Worm (Caenorhabditis elegans) whole organism, early embryonic: ENCODE data around the gene T03F6.4.

ENCODE experiments used
- B0310.2 ChIP-seq: sonication (generic microtip); optimal IDR thresholded peaks from 2 replicates; lab custom pipeline; 2016; ENCODE audit warnings: mild to moderate bottlenecking, missing genetic modification characterization, missing compliant biosample characterization
- F13C5.2 ChIP-seq: sonication (generic microtip); optimal IDR thresholded peaks from 2 replicates; lab custom pipeline; 2017; ENCODE audit warnings: mild to moderate bottlenecking, missing genetic modification characterization, inconsistent platforms, missing compliant biosample characterization
- aly-1 ChIP-seq: sonication (generic microtip); optimal IDR thresholded peaks from 2 replicates; lab custom pipeline; 2016; ENCODE audit warnings: missing genetic modification characterization, missing compliant biosample characterization
- ama-1 ChIP-seq: fragments of 150-350 bp; optimal IDR thresholded peaks from 2 replicates; lab custom pipeline; 2014
- ceh-13 ChIP-seq: fragments of 200-800 bp; sonication (Bioruptor generic); optimal IDR thresholded peaks from 2 replicates; lab custom pipeline; 2018; ENCODE audit warnings: mild to moderate bottlenecking, missing genetic modification characterization, missing compliant biosample characterization
- ceh-36 ChIP-seq: sonication (generic microtip); optimal IDR thresholded peaks from 2 replicates; lab custom pipeline; 2016; ENCODE audit warnings: missing genetic modification characterization, inconsistent platforms, missing compliant biosample characterization
- ets-7 ChIP-seq: sonication (generic microtip); optimal IDR thresholded peaks from 2 replicates; lab custom pipeline; 2016; ENCODE audit warnings: missing genotype, missing genetic modification characterization, missing compliant biosample characterization
- flt-1 ChIP-seq: fragments of 200-800 bp; sonication (Bioruptor generic); IDR thresholded peaks from 2 replicates; pipeline ENCODE4 v1.3.6; 2022; ENCODE audit warnings: missing genetic modification characterization, missing compliant biosample characterization
- hmbx-1 ChIP-seq: sonication (generic microtip); optimal IDR thresholded peaks from 2 replicates; lab custom pipeline; 2016; ENCODE audit warnings: mild to moderate bottlenecking, missing genetic modification characterization, missing compliant biosample characterization
- hmg-4 ChIP-seq: fragments of 200-800 bp; sonication (Bioruptor generic); optimal IDR thresholded peaks from 2 replicates; lab custom pipeline; 2018; ENCODE audit warnings: mild to moderate bottlenecking, missing genetic modification characterization, missing compliant biosample characterization
- hnd-1 ChIP-seq: sonication (generic microtip); optimal IDR thresholded peaks from 2 replicates; lab custom pipeline; 2016; ENCODE audit warnings: missing genetic modification characterization, missing compliant biosample characterization
- pes-1 ChIP-seq: fragments of 200-800 bp; sonication (Bioruptor generic); IDR thresholded peaks from 2 replicates; pipeline ENCODE4 v1.3.6; 2022; ENCODE audit warnings: missing genetic modification reagents, missing genetic modification characterization, missing compliant biosample characterization
- scrt-1 ChIP-seq: fragments of 200-800 bp; sonication (Bioruptor generic); IDR thresholded peaks from 2 replicates; pipeline ENCODE4 v1.3.6; 2022; ENCODE audit warnings: missing genetic modification characterization, missing compliant biosample characterization
- sea-1 ChIP-seq: fragments of 200-800 bp; sonication (Bioruptor generic); conservative IDR thresholded peaks from 2 replicates; pipeline ENCODE4 v1.3.6; 2022; ENCODE audit warnings: missing genetic modification characterization, missing compliant biosample characterization
- tbx-11 ChIP-seq: fragments of 200-800 bp; sonication (Bioruptor generic); IDR thresholded peaks from 2 replicates; pipeline ENCODE4 v1.3.6; 2022; ENCODE audit warnings: missing genetic modification characterization, missing compliant biosample characterization
- tbx-37 ChIP-seq: fragments of 200-800 bp; sonication (Bioruptor generic); conservative IDR thresholded peaks from 2 replicates; pipeline ENCODE4 v1.3.6; 2022; ENCODE audit warnings: missing genetic modification reagents, missing genetic modification characterization, missing compliant biosample characterization
- tra-4 ChIP-seq: sonication (generic microtip); optimal IDR thresholded peaks from 2 replicates; lab custom pipeline; 2017; ENCODE audit warnings: missing genetic modification characterization, missing compliant biosample characterization

The T03F6.4 gene

DNA sequence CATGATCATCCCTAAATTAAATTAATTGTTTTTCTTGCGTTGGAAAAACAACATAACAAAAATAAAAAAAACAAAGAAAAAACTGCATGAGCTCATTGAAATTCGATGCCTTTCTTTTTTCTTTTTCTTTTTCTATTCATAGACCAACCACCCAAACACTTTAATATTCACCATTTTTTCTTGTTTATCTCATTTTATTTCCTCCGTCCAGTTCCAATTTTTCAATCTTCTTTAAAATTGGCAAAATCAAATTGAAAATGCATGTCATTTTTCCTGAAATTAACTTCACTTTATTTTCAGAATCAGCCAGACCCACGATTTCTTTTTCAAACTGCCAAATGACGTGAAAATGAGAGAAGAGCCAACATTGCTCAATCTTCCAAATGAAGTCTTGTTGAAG, at the start of gene T03F6.4:
Gene T03F6.4, plus strand, starts transcription at position 301 of the 400 bp plus-strand sequence.
- TF ChIP-seq hmg-4 (GFP tag; lab: Kevin White, UChicago): no peak
- no peak for TF ChIP-seq B0310.2 (tag; lab: Kevin White, UChicago)
- TF ChIP-seq ama-1 (lab: Kevin White, UChicago): no peak
- TF ChIP-seq tbx-37: no peak
- no peak for TF ChIP-seq sea-1 (GFP tag; lab: Robert Waterston, UW)
- TF ChIP-seq aly-1 (tag; lab: Kevin White, UChicago): no peak

DNA sequence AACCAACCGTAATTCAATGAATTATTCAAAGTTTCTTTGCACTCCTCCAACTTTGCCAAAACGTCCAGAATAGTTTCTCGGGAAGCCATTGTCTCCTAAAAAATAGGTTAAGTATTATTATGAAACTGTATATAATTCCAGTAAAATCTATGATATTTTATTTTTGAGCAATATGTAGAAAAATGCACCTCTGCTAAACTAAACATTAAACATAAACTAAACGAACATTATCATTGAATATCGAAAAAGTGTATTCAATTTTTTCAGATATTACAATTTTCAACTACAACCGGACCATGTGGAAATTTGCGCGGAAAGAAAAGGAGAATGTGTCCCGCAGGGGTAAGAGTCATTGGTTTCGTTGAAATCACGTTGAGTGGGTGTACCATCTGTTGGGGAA, 46.3 kb upstream of the T03F6.4 start, which contains the start of gene F53A2.3:
Gene F53A2.3, minus strand, starts transcription at position 101 of the 400 bp plus-strand sequence.
- TF ChIP-seq ets-7 (tag; lab: Kevin White, UChicago) (no peak), tbx-11 (GFP tag; lab: Robert Waterston, UW) (no peak), ceh-36 (tag; lab: Kevin White, UChicago) (no peak), hmbx-1 (tag; lab: Kevin White, UChicago) (no peak), hmg-4 (GFP tag; lab: Kevin White, UChicago) (no peak), flt-1 (no peak), scrt-1 (GFP tag; lab: Robert Waterston, UW) (no peak), aly-1 (tag; lab: Kevin White, UChicago) (no peak), hnd-1 (no peak), ama-1 (lab: Kevin White, UChicago) (no peak), B0310.2 (tag; lab: Kevin White, UChicago) (no peak), pes-1 (GFP tag; lab: Robert Waterston, UW) (no peak), tra-4 (tag; lab: Kevin White, UChicago) (no peak), sea-1 (GFP tag; lab: Robert Waterston, UW) (no peak), F13C5.2 (no peak), tbx-37 (no peak), ceh-13 (GFP tag; lab: Kevin White, UChicago) (no peak)

DNA sequence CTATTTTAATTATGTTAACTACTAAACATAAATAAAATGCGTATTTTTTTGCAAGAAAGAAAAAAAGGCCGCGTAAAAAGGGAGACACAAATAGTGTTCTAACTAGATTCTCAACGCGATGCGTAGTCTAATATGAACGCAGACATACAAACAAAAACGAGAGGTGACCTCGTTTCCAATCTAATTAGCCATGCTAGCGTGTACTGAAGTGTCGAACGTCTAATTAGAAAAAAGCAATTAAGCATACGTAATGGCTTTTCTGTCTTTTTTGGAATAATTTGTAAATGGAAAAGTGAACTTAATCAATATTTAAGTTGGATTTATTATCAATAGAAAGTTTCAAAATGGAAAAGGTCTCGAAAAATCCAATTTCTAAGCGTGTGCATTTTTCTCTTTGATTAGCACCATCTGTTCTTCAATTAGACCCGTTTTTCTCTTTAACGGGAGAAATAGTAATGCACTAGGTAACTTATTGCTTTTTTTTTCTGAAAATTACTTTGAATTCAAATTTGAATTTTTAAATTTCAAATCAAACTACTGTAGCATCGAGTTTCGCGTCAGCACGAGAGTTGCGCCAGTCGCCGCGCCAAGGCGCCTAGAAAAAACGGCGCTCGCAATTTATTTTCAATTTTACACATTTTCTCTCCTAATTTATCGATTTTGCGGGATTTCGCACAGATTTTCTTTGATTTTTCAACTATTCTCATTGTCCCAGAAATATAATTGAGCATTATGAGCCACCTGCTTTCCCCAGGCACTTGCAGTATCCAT, 45.3 kb upstream of the T03F6.4 start:
- no peak for TF ChIP-seq hnd-1

DNA sequence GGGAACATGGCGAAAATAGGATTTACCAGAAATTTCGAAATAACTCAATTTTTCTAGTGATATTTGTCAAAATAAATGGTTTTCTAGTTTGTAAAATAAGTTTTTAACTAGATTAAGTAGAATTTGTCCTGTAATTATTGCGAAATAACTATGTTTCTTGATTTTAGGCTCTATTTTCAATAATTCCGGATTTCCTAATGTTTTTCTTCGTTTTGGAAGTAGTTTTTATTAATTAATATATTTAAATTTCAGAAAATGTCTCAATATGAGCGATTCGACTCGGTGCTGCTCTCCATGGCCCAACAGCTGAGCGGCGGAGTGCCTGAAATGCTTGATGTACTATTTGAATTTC, 44.7 kb upstream of the T03F6.4 start, which contains the start of gene nud-1:
Gene nud-1, plus strand, starts transcription at position 253 of the 352 bp plus-strand sequence.
- TF ChIP-seq tra-4 (tag; lab: Kevin White, UChicago) (no peak), hnd-1 (no peak), ama-1 (lab: Kevin White, UChicago) (no peak)

DNA sequence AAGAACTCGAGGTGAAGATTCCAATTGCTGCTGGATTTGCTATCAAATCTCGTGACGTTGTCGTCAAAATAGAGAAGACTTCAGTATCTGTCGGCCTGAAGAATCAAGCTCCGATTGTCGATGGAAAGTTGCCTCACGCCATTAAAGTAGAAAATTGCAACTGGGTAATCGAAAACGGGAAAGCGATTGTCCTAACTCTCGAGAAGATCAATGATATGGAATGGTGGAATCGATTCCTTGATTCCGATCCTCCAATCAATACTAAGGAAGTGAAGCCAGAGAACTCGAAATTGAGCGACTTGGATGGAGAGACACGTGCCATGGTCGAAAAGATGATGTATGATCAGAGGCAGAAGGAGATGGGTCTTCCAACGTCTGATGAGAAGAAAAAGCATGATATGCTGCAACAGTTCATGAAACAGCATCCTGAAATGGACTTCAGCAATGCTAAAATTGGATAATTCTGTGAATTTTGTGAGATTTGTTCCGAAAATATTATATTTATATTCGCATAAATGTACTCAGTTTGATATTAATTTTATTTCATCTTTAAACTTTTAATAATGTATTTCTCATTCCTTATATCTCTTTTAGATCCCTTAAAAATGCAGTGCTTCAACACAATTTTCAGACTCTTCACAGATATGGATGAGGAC, 43.7 kb upstream of the T03F6.4 start, which contains the start of gene dro-1:
Gene dro-1, plus strand, starts transcription at position 606 of the 656 bp plus-strand sequence.
- TF ChIP-seq ceh-13 (GFP tag; lab: Kevin White, UChicago) (no peak), ceh-36 (tag; lab: Kevin White, UChicago) (no peak), flt-1 (no peak), hnd-1 (no peak), ama-1 (lab: Kevin White, UChicago) (no peak), sea-1 (GFP tag; lab: Robert Waterston, UW) (no peak), B0310.2 (tag; lab: Kevin White, UChicago) (no peak), tra-4 (tag; lab: Kevin White, UChicago) (no peak), tbx-11 (GFP tag; lab: Robert Waterston, UW) (no peak), F13C5.2 (no peak), scrt-1 (GFP tag; lab: Robert Waterston, UW) (no peak), aly-1 (tag; lab: Kevin White, UChicago) (no peak), hmg-4 (GFP tag; lab: Kevin White, UChicago) (no peak)

DNA sequence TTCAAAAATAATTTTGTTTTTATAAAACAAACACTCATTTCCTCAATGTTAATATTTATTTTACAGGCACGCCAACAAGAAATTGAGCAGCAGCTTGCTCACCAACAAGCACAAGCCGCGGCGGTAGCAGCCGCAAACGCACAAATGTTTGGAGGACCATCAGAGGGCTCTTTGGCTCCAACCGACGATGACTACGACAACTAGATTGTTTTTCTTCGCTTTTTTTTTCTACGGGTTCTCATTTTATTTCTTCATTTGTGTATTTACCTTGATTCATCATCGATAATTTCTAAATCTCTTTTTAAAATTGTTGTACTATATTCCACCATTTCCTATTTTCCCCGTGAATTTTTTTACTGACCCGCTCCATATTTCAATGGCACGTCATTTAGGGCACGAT, 42.8 kb upstream of the T03F6.4 start, which contains the start of gene ife-1:
Gene ife-1, plus strand, starts transcription at position 301 of the 400 bp plus-strand sequence.
- no peak for TF ChIP-seq ets-7 (tag; lab: Kevin White, UChicago)
- TF ChIP-seq ceh-36 (tag; lab: Kevin White, UChicago): no peak
- no peak for TF ChIP-seq aly-1 (tag; lab: Kevin White, UChicago)
- TF ChIP-seq hmbx-1 (tag; lab: Kevin White, UChicago): no peak
- TF ChIP-seq tra-4 (tag; lab: Kevin White, UChicago): no peak
- TF ChIP-seq tbx-11 (GFP tag; lab: Robert Waterston, UW): no peak
- TF ChIP-seq ama-1 (lab: Kevin White, UChicago): no peak
- TF ChIP-seq sea-1 (GFP tag; lab: Robert Waterston, UW): no peak
- TF ChIP-seq hmg-4 (GFP tag; lab: Kevin White, UChicago): no peak
- TF ChIP-seq B0310.2 (tag; lab: Kevin White, UChicago): no peak
- no peak for TF ChIP-seq pes-1 (GFP tag; lab: Robert Waterston, UW)
- TF ChIP-seq F13C5.2: no peak
- no peak for TF ChIP-seq tbx-37
- no peak for TF ChIP-seq ceh-13 (GFP tag; lab: Kevin White, UChicago)

DNA sequence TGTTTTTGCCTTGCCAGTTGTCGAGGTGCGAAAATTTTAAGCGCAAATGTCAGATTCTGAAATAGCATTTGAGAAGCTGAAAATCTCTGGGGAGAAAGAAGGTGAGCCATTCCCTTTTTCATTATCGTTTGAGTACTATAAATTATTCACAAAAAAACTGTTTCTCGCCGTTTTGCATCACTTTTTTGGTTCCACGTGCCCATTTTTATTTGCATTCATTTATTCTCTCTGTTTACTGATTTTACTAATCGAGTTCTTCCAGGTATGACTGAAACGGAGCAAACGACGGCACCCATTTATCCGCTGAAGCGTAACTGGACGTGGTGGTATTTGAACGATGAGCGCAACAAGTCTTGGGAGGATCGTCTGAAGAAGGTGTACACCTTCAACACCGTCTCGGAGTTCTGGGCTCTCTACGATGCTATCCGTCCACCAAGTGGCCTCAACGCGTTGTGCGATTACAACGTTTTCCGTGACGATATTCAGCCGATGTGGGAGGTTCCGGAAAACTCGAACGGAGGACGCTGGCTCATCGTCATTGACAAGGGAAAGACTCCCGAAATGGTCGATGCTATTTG, 42.3 kb upstream of the T03F6.4 start:
- TF ChIP-seq pes-1 (GFP tag; lab: Robert Waterston, UW) (no peak), tra-4 (tag; lab: Kevin White, UChicago) (no peak), sea-1 (GFP tag; lab: Robert Waterston, UW) (no peak), hnd-1 (no peak), scrt-1 (GFP tag; lab: Robert Waterston, UW) (no peak), tbx-11 (GFP tag; lab: Robert Waterston, UW) (no peak)
